Fruit fly (Drosophila melanogaster): ENCODE measurements around the gene CG3734.

Gene CG3734

dm6 chr3R:19403096-19403515 lies 15.4 kb downstream of the CG3734 start, which contains the start of the genes Ino80 and Aptx (continued):
- peak; percentile 91 for TF ChIP-seq Dad (GFP tag; optimal IDR thresholded peaks at IDR 0.05)
- peak; percentile 50 for TF ChIP-seq HmgD (GFP tag; optimal IDR thresholded peaks at IDR 0.05)
- peak; percentile 90 for TF ChIP-seq Dek (tag; optimal IDR thresholded peaks at IDR 0.05)
- TF ChIP-seq CG9609 (GFP tag; optimal IDR thresholded peaks at IDR 0.05), result peak; percentile 95
- TF ChIP-seq ara (GFP tag; IDR thresholded peaks at IDR 0.05), result peak; percentile 90
- peak; percentile 75 for TF ChIP-seq Lim3 (GFP tag; IDR thresholded peaks at IDR 0.05)
- peak; percentile 91 for TF ChIP-seq Awh (GFP tag; IDR thresholded peaks at IDR 0.05)
- peak; percentile 97 for TF ChIP-seq row (GFP tag; IDR thresholded peaks at IDR 0.05)
- peak; percentile 75 for TF ChIP-seq hkb (optimal IDR thresholded peaks at IDR 0.05)
- peak; percentile 94 for TF ChIP-seq hkb (GFP tag; IDR thresholded peaks at IDR 0.05)
- no peak for TF ChIP-seq sc (optimal IDR thresholded peaks at IDR 0.05)
- peak; percentile 82 for TF ChIP-seq sc (GFP tag; optimal IDR thresholded peaks at IDR 0.05)
- TF ChIP-seq Optix (GFP tag; IDR thresholded peaks at IDR 0.05), result peak; percentile 80; the same call in 2 of the 3 replicates
- TF ChIP-seq jing (GFP tag; optimal IDR thresholded peaks at IDR 0.05), result peak; percentile 90
- TF ChIP-seq CG17385 (GFP tag; optimal IDR thresholded peaks at IDR 0.05), result peak; percentile 85
- peak; percentile 81 for TF ChIP-seq disco-r (GFP tag; optimal IDR thresholded peaks at IDR 0.05)
- peak; percentile 91 for TF ChIP-seq mam (GFP tag; optimal IDR thresholded peaks at IDR 0.05)
- TF ChIP-seq ato (GFP tag; IDR thresholded peaks at IDR 0.05; ENCODE audit: partially characterized antibody), result peak; percentile 92
- peak; percentile 82 for TF ChIP-seq NK7.1 (GFP tag; optimal IDR thresholded peaks at IDR 0.05)
- peak; percentile 84 for TF ChIP-seq dati (GFP tag; IDR thresholded peaks at IDR 0.05)
- peak; percentile 93 for TF ChIP-seq cato (GFP tag; optimal IDR thresholded peaks at IDR 0.05; ENCODE audit: borderline replicate concordance)
- peak; percentile 78 for TF ChIP-seq salm (tag; optimal IDR thresholded peaks at IDR 0.05)
- TF ChIP-seq seq (GFP tag; IDR thresholded peaks at IDR 0.05), result peak; percentile 91
- peak; percentile 94 for TF ChIP-seq Six4 (GFP tag; optimal IDR thresholded peaks at IDR 0.05)
- peak; percentile 97 for TF ChIP-seq lilli (GFP tag; optimal IDR thresholded peaks at IDR 0.05)
- peak; percentile 92 for TF ChIP-seq CG10209 (GFP tag; optimal IDR thresholded peaks at IDR 0.05)
- TF ChIP-seq CG9437 (GFP tag; optimal IDR thresholded peaks at IDR 0.05), result peak; percentile 81
- TF ChIP-seq ase (GFP tag; IDR thresholded peaks at IDR 0.05), result peak; percentile 92
- no peak for TF ChIP-seq Hr39 (optimal IDR thresholded peaks at IDR 0.05)
- TF ChIP-seq CG8359 (GFP tag; optimal IDR thresholded peaks at IDR 0.05; ENCODE audit: borderline replicate concordance), result peak; percentile 41
- peak; percentile 90 for TF ChIP-seq CG8089 (GFP tag; optimal IDR thresholded peaks at IDR 0.05)
- TF ChIP-seq CG8388 (GFP tag; optimal IDR thresholded peaks at IDR 0.05), result peak; percentile 93
- peak; percentile 77 for TF ChIP-seq ab (GFP tag; optimal IDR thresholded peaks at IDR 0.05)
- TF ChIP-seq cad (GFP tag; optimal IDR thresholded peaks at IDR 0.05), result no peak
- peak; percentile 91 for TF ChIP-seq CG14050 (GFP tag; IDR thresholded peaks at IDR 0.05)
- TF ChIP-seq CG17612 (GFP tag; IDR thresholded peaks at IDR 0.05), result peak; percentile 75
- TF ChIP-seq peb (GFP tag; IDR thresholded peaks at IDR 0.05), result peak; percentile 88
- peak; percentile 94 for TF ChIP-seq CG11504 (tag; optimal IDR thresholded peaks at IDR 0.05)
- peak; percentile 96 for TF ChIP-seq sob (GFP tag; IDR thresholded peaks at IDR 0.05)
- peak; percentile 93 for TF ChIP-seq CG17359 (tag; optimal IDR thresholded peaks at IDR 0.05)
- TF ChIP-seq nerfin-2 (GFP tag; IDR thresholded peaks at IDR 0.05; ENCODE audit: partially characterized antibody), result peak; percentile 91
- TF ChIP-seq repo (GFP tag; optimal IDR thresholded peaks at IDR 0.05), result peak; percentile 77
- peak; percentile 78 for TF ChIP-seq MTF-1 (GFP tag; optimal IDR thresholded peaks at IDR 0.05; ENCODE audit: borderline replicate concordance)
- TF ChIP-seq inv (GFP tag; IDR thresholded peaks at IDR 0.05; ENCODE audit: partially characterized antibody), result peak; percentile 95
- no peak for TF ChIP-seq D (optimal IDR thresholded peaks at IDR 0.05)
- TF ChIP-seq D (GFP tag; optimal IDR thresholded peaks at IDR 0.05), result peak; percentile 90
- TF ChIP-seq Blimp-1 (GFP tag; optimal IDR thresholded peaks at IDR 0.05), result peak; percentile 92
- peak; percentile 96 for TF ChIP-seq CG42726 (GFP tag; IDR thresholded peaks at IDR 0.05; ENCODE audit: partially characterized antibody)
- TF ChIP-seq bsh (GFP tag; optimal IDR thresholded peaks at IDR 0.05), result peak in 1 of 2 experiments; percentile 94
- TF ChIP-seq HLH54F (GFP tag; optimal IDR thresholded peaks at IDR 0.05), result peak; percentile 96
- peak in 1 of 2 experiments; percentile 68 for TF ChIP-seq insv (GFP tag; optimal IDR thresholded peaks at IDR 0.05)
- TF ChIP-seq Doc2 (GFP tag; IDR thresholded peaks at IDR 0.05), result peak; percentile 74; the same call in 1 of the 2 replicates
